Worm (Caenorhabditis elegans) whole organism, early embryonic: Measurements from ENCODE around the gene R13H4.2.

Experiments used
- B0310.2 ChIP-seq: sonication (generic microtip); optimal IDR thresholded peaks from 2 replicates; lab custom pipeline; 2016; ENCODE audit warnings: mild to moderate bottlenecking, missing genetic modification characterization, missing compliant biosample characterization
- F13C5.2 ChIP-seq: sonication (generic microtip); optimal IDR thresholded peaks from 2 replicates; lab custom pipeline; 2017; ENCODE audit warnings: mild to moderate bottlenecking, missing genetic modification characterization, inconsistent platforms, missing compliant biosample characterization
- aly-1 ChIP-seq: sonication (generic microtip); optimal IDR thresholded peaks from 2 replicates; lab custom pipeline; 2016; ENCODE audit warnings: missing genetic modification characterization, missing compliant biosample characterization
- ama-1 ChIP-seq: fragments of 150-350 bp; optimal IDR thresholded peaks from 2 replicates; lab custom pipeline; 2014
- ceh-13 ChIP-seq: fragments of 200-800 bp; sonication (Bioruptor generic); optimal IDR thresholded peaks from 2 replicates; lab custom pipeline; 2018; ENCODE audit warnings: mild to moderate bottlenecking, missing genetic modification characterization, missing compliant biosample characterization
- ceh-36 ChIP-seq: sonication (generic microtip); optimal IDR thresholded peaks from 2 replicates; lab custom pipeline; 2016; ENCODE audit warnings: missing genetic modification characterization, inconsistent platforms, missing compliant biosample characterization
- ets-7 ChIP-seq: sonication (generic microtip); optimal IDR thresholded peaks from 2 replicates; lab custom pipeline; 2016; ENCODE audit warnings: missing genotype, missing genetic modification characterization, missing compliant biosample characterization
- flt-1 ChIP-seq: fragments of 200-800 bp; sonication (Bioruptor generic); IDR thresholded peaks from 2 replicates; pipeline ENCODE4 v1.3.6; 2022; ENCODE audit warnings: missing genetic modification characterization, missing compliant biosample characterization
- hmbx-1 ChIP-seq: sonication (generic microtip); optimal IDR thresholded peaks from 2 replicates; lab custom pipeline; 2016; ENCODE audit warnings: mild to moderate bottlenecking, missing genetic modification characterization, missing compliant biosample characterization
- hmg-4 ChIP-seq: fragments of 200-800 bp; sonication (Bioruptor generic); optimal IDR thresholded peaks from 2 replicates; lab custom pipeline; 2018; ENCODE audit warnings: mild to moderate bottlenecking, missing genetic modification characterization, missing compliant biosample characterization
- hnd-1 ChIP-seq: sonication (generic microtip); optimal IDR thresholded peaks from 2 replicates; lab custom pipeline; 2016; ENCODE audit warnings: missing genetic modification characterization, missing compliant biosample characterization
- pes-1 ChIP-seq: fragments of 200-800 bp; sonication (Bioruptor generic); IDR thresholded peaks from 2 replicates; pipeline ENCODE4 v1.3.6; 2022; ENCODE audit warnings: missing genetic modification reagents, missing genetic modification characterization, missing compliant biosample characterization
- scrt-1 ChIP-seq: fragments of 200-800 bp; sonication (Bioruptor generic); IDR thresholded peaks from 2 replicates; pipeline ENCODE4 v1.3.6; 2022; ENCODE audit warnings: missing genetic modification characterization, missing compliant biosample characterization
- sea-1 ChIP-seq: fragments of 200-800 bp; sonication (Bioruptor generic); conservative IDR thresholded peaks from 2 replicates; pipeline ENCODE4 v1.3.6; 2022; ENCODE audit warnings: missing genetic modification characterization, missing compliant biosample characterization
- tbx-11 ChIP-seq: fragments of 200-800 bp; sonication (Bioruptor generic); IDR thresholded peaks from 2 replicates; pipeline ENCODE4 v1.3.6; 2022; ENCODE audit warnings: missing genetic modification characterization, missing compliant biosample characterization
- tbx-37 ChIP-seq: fragments of 200-800 bp; sonication (Bioruptor generic); conservative IDR thresholded peaks from 2 replicates; pipeline ENCODE4 v1.3.6; 2022; ENCODE audit warnings: missing genetic modification reagents, missing genetic modification characterization, missing compliant biosample characterization
- tra-4 ChIP-seq: sonication (generic microtip); optimal IDR thresholded peaks from 2 replicates; lab custom pipeline; 2017; ENCODE audit warnings: missing genetic modification characterization, missing compliant biosample characterization

Gene R13H4.2

ce11 chrV:11811921-11812320, 24.3 kb upstream of the R13H4.2 start, which contains the start of gene D2023.3:
D2023.3 (minus strand) TSS chrV:11812021.
- no peak for TF ChIP-seq pes-1 (GFP tag; lab: Robert Waterston, UW)
- TF ChIP-seq tbx-11, result no peak
- TF ChIP-seq tbx-37 (GFP tag; lab: Robert Waterston, UW), result no peak
- TF ChIP-seq flt-1 (GFP tag; lab: Robert Waterston, UW), result no peak
- TF ChIP-seq tra-4 (tag; lab: Kevin White, UChicago), result no peak

DNA sequence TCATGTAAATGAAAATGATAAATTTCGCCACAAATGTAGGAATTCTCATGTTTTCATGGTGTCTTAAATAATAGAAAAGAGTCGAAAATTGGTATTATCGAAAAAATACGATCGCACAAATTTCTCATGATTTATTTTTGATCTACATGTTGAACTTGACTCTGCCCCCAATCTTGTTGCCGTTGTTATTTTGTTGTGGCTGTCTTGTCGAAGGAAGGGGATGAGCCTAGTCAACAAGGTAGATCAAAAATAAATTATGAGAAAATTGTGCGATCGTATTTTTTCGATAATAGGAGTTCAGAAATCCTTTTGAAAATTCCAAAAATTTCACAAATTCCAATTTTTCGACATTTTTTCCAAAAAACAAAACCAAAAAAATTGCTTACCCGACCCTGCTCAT, 20.6 kb upstream of the R13H4.2 start:
- TF ChIP-seq ama-1, result no peak
- TF ChIP-seq hmbx-1 (tag; lab: Kevin White, UChicago), result no peak
- no peak for TF ChIP-seq hmg-4 (GFP tag; lab: Kevin White, UChicago)
- no peak for TF ChIP-seq hnd-1 (tag; lab: Kevin White, UChicago)
- TF ChIP-seq ceh-36 (tag; lab: Kevin White, UChicago), result no peak
- TF ChIP-seq ets-7, result no peak
- no peak for TF ChIP-seq F13C5.2 (tag; lab: Kevin White, UChicago)

DNA sequence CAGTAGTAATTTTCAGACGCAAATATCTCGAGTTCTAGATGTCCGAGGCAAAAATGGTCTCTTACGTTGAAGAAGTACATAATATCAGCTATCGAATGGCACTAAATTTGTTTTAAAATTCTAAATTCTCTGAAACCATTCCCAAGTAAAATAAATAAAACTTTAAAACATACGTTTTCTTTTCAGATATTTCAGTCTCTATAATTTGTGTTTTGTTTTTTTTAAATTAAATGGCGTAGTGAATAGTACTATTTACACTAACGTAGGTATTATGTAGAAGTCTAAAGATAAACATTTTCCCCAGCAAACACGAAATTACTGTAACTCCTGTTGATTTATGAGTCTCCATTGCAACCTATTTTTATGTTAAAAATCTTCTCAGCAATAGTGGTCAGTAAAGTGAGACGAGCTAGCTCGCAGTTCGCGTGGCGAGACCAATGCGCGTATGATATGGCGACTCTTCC, 18.9 kb upstream of the R13H4.2 start:
- TF ChIP-seq flt-1 (GFP tag; lab: Robert Waterston, UW) (no peak), tbx-37 (GFP tag; lab: Robert Waterston, UW) (no peak), pes-1 (GFP tag; lab: Robert Waterston, UW) (no peak), sea-1 (GFP tag; lab: Robert Waterston, UW) (no peak), aly-1 (tag; lab: Kevin White, UChicago) (no peak), ceh-13 (GFP tag; lab: Kevin White, UChicago) (no peak), F13C5.2 (tag; lab: Kevin White, UChicago) (no peak), B0310.2 (tag; lab: Kevin White, UChicago) (no peak), hmg-4 (GFP tag; lab: Kevin White, UChicago) (no peak), tbx-11 (no peak)

ce11 chrV:11818064-11818463, 18.1 kb upstream of the R13H4.2 start:
- TF ChIP-seq ceh-36 (tag; lab: Kevin White, UChicago), result no peak

ce11 chrV:11818786-11819185, 17.4 kb upstream of the R13H4.2 start:
- no peak for TF ChIP-seq aly-1 (tag; lab: Kevin White, UChicago)
- no peak for TF ChIP-seq hnd-1 (tag; lab: Kevin White, UChicago)
- TF ChIP-seq hmg-4 (GFP tag; lab: Kevin White, UChicago), result no peak
- no peak for TF ChIP-seq ceh-36 (tag; lab: Kevin White, UChicago)
- no peak for TF ChIP-seq sea-1 (GFP tag; lab: Robert Waterston, UW)
- no peak for TF ChIP-seq tbx-11
- no peak for TF ChIP-seq ets-7
- no peak for TF ChIP-seq ceh-13 (GFP tag; lab: Kevin White, UChicago)
- TF ChIP-seq pes-1 (GFP tag; lab: Robert Waterston, UW), result no peak
- TF ChIP-seq hmbx-1 (tag; lab: Kevin White, UChicago), result no peak
- no peak for TF ChIP-seq B0310.2 (tag; lab: Kevin White, UChicago)
- TF ChIP-seq scrt-1 (GFP tag; lab: Robert Waterston, UW), result no peak
- no peak for TF ChIP-seq tra-4 (tag; lab: Kevin White, UChicago)
- TF ChIP-seq F13C5.2 (tag; lab: Kevin White, UChicago), result no peak

- TF ChIP-seq tbx-11, result no peak
- no peak for TF ChIP-seq scrt-1 (GFP tag; lab: Robert Waterston, UW)
- no peak for TF ChIP-seq aly-1 (tag; lab: Kevin White, UChicago)
- TF ChIP-seq pes-1 (GFP tag; lab: Robert Waterston, UW), result no peak
- TF ChIP-seq ets-7, result no peak
- TF ChIP-seq tbx-37 (GFP tag; lab: Robert Waterston, UW), result no peak
- no peak for TF ChIP-seq flt-1 (GFP tag; lab: Robert Waterston, UW)
- TF ChIP-seq ama-1, result no peak
- TF ChIP-seq sea-1 (GFP tag; lab: Robert Waterston, UW), result no peak
- no peak for TF ChIP-seq tra-4 (tag; lab: Kevin White, UChicago)
- no peak for TF ChIP-seq hmg-4 (GFP tag; lab: Kevin White, UChicago)
- TF ChIP-seq ceh-13 (GFP tag; lab: Kevin White, UChicago), result no peak
- TF ChIP-seq B0310.2 (tag; lab: Kevin White, UChicago), result no peak
- TF ChIP-seq F13C5.2 (tag; lab: Kevin White, UChicago), result no peak
- TF ChIP-seq hnd-1 (tag; lab: Kevin White, UChicago), result no peak
- no peak for TF ChIP-seq ceh-36 (tag; lab: Kevin White, UChicago)
- no peak for TF ChIP-seq hmbx-1 (tag; lab: Kevin White, UChicago)
Observed at ce11 chrV:11819451-11819850, 16.7 kb upstream of the R13H4.2 start.

DNA sequence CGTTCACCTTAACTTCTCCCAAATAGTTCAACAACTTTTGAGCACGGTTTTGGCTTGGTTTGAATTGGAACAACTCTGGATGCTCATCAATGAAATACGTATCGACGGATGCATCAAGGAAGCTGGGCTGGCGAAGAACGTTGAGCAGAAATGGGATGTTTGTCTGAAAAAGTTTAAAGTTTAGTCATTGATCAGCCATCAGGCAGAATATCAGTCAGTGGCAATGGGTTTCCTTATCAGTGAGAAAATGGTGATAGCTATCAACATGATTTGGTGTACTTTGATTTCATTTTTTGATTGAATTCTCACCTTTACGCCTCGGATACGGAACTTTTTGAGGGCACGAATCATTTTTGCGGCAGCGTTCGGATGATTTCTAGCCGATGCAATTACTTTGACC, 15.6 kb upstream of the R13H4.2 start:
- TF ChIP-seq pes-1 (GFP tag; lab: Robert Waterston, UW), result no peak
- no peak for TF ChIP-seq hnd-1 (tag; lab: Kevin White, UChicago)
- TF ChIP-seq aly-1 (tag; lab: Kevin White, UChicago), result no peak
- TF ChIP-seq ama-1, result no peak
- no peak for TF ChIP-seq flt-1 (GFP tag; lab: Robert Waterston, UW)
- TF ChIP-seq sea-1 (GFP tag; lab: Robert Waterston, UW), result no peak
- TF ChIP-seq scrt-1 (GFP tag; lab: Robert Waterston, UW), result no peak
- no peak for TF ChIP-seq tbx-11
- no peak for TF ChIP-seq hmg-4 (GFP tag; lab: Kevin White, UChicago)
- TF ChIP-seq F13C5.2 (tag; lab: Kevin White, UChicago), result no peak
- no peak for TF ChIP-seq tbx-37 (GFP tag; lab: Robert Waterston, UW)
- TF ChIP-seq ets-7, result no peak
- TF ChIP-seq hmbx-1 (tag; lab: Kevin White, UChicago), result no peak
- no peak for TF ChIP-seq B0310.2 (tag; lab: Kevin White, UChicago)
- TF ChIP-seq ceh-36 (tag; lab: Kevin White, UChicago), result no peak
- TF ChIP-seq ceh-13 (GFP tag; lab: Kevin White, UChicago), result no peak
- no peak for TF ChIP-seq tra-4 (tag; lab: Kevin White, UChicago)
